Worm (Caenorhabditis elegans) whole organism, early embryonic: ENCODE results near the gene F38B7.17.

Experiments
- B0310.2 ChIP-seq: sonication (generic microtip); optimal IDR thresholded peaks from 2 replicates; lab custom pipeline; 2016; ENCODE audit warnings: mild to moderate bottlenecking, missing genetic modification characterization, missing compliant biosample characterization
- F13C5.2 ChIP-seq: sonication (generic microtip); optimal IDR thresholded peaks from 2 replicates; lab custom pipeline; 2017; ENCODE audit warnings: mild to moderate bottlenecking, missing genetic modification characterization, inconsistent platforms, missing compliant biosample characterization
- aly-1 ChIP-seq: sonication (generic microtip); optimal IDR thresholded peaks from 2 replicates; lab custom pipeline; 2016; ENCODE audit warnings: missing genetic modification characterization, missing compliant biosample characterization
- ama-1 ChIP-seq: fragments of 150-350 bp; optimal IDR thresholded peaks from 2 replicates; lab custom pipeline; 2014
- ceh-13 ChIP-seq: fragments of 200-800 bp; sonication (Bioruptor generic); optimal IDR thresholded peaks from 2 replicates; lab custom pipeline; 2018; ENCODE audit warnings: mild to moderate bottlenecking, missing genetic modification characterization, missing compliant biosample characterization
- ceh-36 ChIP-seq: sonication (generic microtip); optimal IDR thresholded peaks from 2 replicates; lab custom pipeline; 2016; ENCODE audit warnings: missing genetic modification characterization, inconsistent platforms, missing compliant biosample characterization
- ets-7 ChIP-seq: sonication (generic microtip); optimal IDR thresholded peaks from 2 replicates; lab custom pipeline; 2016; ENCODE audit warnings: missing genotype, missing genetic modification characterization, missing compliant biosample characterization
- flt-1 ChIP-seq: fragments of 200-800 bp; sonication (Bioruptor generic); IDR thresholded peaks from 2 replicates; pipeline ENCODE4 v1.3.6; 2022; ENCODE audit warnings: missing genetic modification characterization, missing compliant biosample characterization
- hmbx-1 ChIP-seq: sonication (generic microtip); optimal IDR thresholded peaks from 2 replicates; lab custom pipeline; 2016; ENCODE audit warnings: mild to moderate bottlenecking, missing genetic modification characterization, missing compliant biosample characterization
- hmg-4 ChIP-seq: fragments of 200-800 bp; sonication (Bioruptor generic); optimal IDR thresholded peaks from 2 replicates; lab custom pipeline; 2018; ENCODE audit warnings: mild to moderate bottlenecking, missing genetic modification characterization, missing compliant biosample characterization
- hnd-1 ChIP-seq: sonication (generic microtip); optimal IDR thresholded peaks from 2 replicates; lab custom pipeline; 2016; ENCODE audit warnings: missing genetic modification characterization, missing compliant biosample characterization
- pes-1 ChIP-seq: fragments of 200-800 bp; sonication (Bioruptor generic); IDR thresholded peaks from 2 replicates; pipeline ENCODE4 v1.3.6; 2022; ENCODE audit warnings: missing genetic modification reagents, missing genetic modification characterization, missing compliant biosample characterization
- scrt-1 ChIP-seq: fragments of 200-800 bp; sonication (Bioruptor generic); IDR thresholded peaks from 2 replicates; pipeline ENCODE4 v1.3.6; 2022; ENCODE audit warnings: missing genetic modification characterization, missing compliant biosample characterization
- sea-1 ChIP-seq: fragments of 200-800 bp; sonication (Bioruptor generic); conservative IDR thresholded peaks from 2 replicates; pipeline ENCODE4 v1.3.6; 2022; ENCODE audit warnings: missing genetic modification characterization, missing compliant biosample characterization
- tbx-11 ChIP-seq: fragments of 200-800 bp; sonication (Bioruptor generic); IDR thresholded peaks from 2 replicates; pipeline ENCODE4 v1.3.6; 2022; ENCODE audit warnings: missing genetic modification characterization, missing compliant biosample characterization
- tbx-37 ChIP-seq: fragments of 200-800 bp; sonication (Bioruptor generic); conservative IDR thresholded peaks from 2 replicates; pipeline ENCODE4 v1.3.6; 2022; ENCODE audit warnings: missing genetic modification reagents, missing genetic modification characterization, missing compliant biosample characterization
- tra-4 ChIP-seq: sonication (generic microtip); optimal IDR thresholded peaks from 2 replicates; lab custom pipeline; 2017; ENCODE audit warnings: missing genetic modification characterization, missing compliant biosample characterization

The F38B7.17 gene

ce11 chrV:11528633-11529327 lies 20.0 kb downstream of the F38B7.17 start:
- no peak for TF ChIP-seq aly-1
- TF ChIP-seq scrt-1: 0 out of 2 replicates have a peak, but pooled peaks have one; percentile 26
- no peak for TF ChIP-seq tbx-11

- TF ChIP-seq pes-1 (GFP tag; lab: Robert Waterston, UW) (no peak), hmg-4 (no peak), sea-1 (GFP tag; lab: Robert Waterston, UW) (no peak), aly-1 (no peak), hnd-1 (tag; lab: Kevin White, UChicago) (no peak), ama-1 (lab: Kevin White, UChicago) (no peak), hmbx-1 (tag; lab: Kevin White, UChicago) (no peak), scrt-1 (no peak), B0310.2 (no peak), ets-7 (tag; lab: Kevin White, UChicago) (no peak), ceh-36 (tag; lab: Kevin White, UChicago) (no peak)
These were observed 21.2 kb downstream of the F38B7.17 start, which contains the start of gene ccch-1 for ce11 chrV:11527531-11527930. Gene ccch-1 (plus strand): TSS chrV:11527831.

ce11 chrV:11526927-11527491 lies 21.8 kb downstream of the F38B7.17 start:
- no peak for TF ChIP-seq B0310.2
- no peak for TF ChIP-seq aly-1
- TF ChIP-seq ceh-36 (tag; lab: Kevin White, UChicago): no peak
- TF ChIP-seq hmg-4: no peak
- TF ChIP-seq ama-1 (lab: Kevin White, UChicago): no peak

- TF ChIP-seq pes-1 (GFP tag; lab: Robert Waterston, UW): no peak
- no peak for TF ChIP-seq scrt-1
- no peak for TF ChIP-seq tbx-37 (GFP tag; lab: Robert Waterston, UW)
- no peak for TF ChIP-seq ama-1 (lab: Kevin White, UChicago)
- no peak for TF ChIP-seq tra-4 (tag; lab: Kevin White, UChicago)
- TF ChIP-seq B0310.2: no peak
- no peak for TF ChIP-seq hmbx-1 (tag; lab: Kevin White, UChicago)
- no peak for TF ChIP-seq hmg-4
- no peak for TF ChIP-seq tbx-11
These were observed 23.4 kb downstream of the F38B7.17 start for ce11 chrV:11525338-11525737.

- TF ChIP-seq F13C5.2 (tag; lab: Kevin White, UChicago) (peak; percentile 83), tra-4 (tag; lab: Kevin White, UChicago) (no peak), scrt-1 (no peak), sea-1 (GFP tag; lab: Robert Waterston, UW) (0 out of 2 replicates have a peak, but pooled peaks have one; percentile 23), hmbx-1 (tag; lab: Kevin White, UChicago) (no peak), pes-1 (GFP tag; lab: Robert Waterston, UW) (no peak), flt-1 (GFP tag; lab: Robert Waterston, UW) (0 out of 2 replicates have a peak, but pooled peaks have one; percentile 23), hmg-4 (peak; percentile 27), ets-7 (tag; lab: Kevin White, UChicago) (no peak), aly-1 (no peak), tbx-11 (no peak), tbx-37 (GFP tag; lab: Robert Waterston, UW) (peak; percentile 61), ceh-36 (tag; lab: Kevin White, UChicago) (peak; percentile 40), hnd-1 (tag; lab: Kevin White, UChicago) (no peak), ceh-13 (GFP tag; lab: Kevin White, UChicago) (no peak)
These were observed 27.3 kb downstream of the F38B7.17 start, which contains the start of gene pafo-1 for ce11 chrV:11521448-11521847. Gene pafo-1 (plus strand): TSS chrV:11521703.

- TF ChIP-seq aly-1: no peak
- TF ChIP-seq B0310.2: no peak
- TF ChIP-seq tra-4 (tag; lab: Kevin White, UChicago): no peak
These were observed 28.5 kb downstream of the F38B7.17 start, which contains the start of the genes C55A6.11 and C55A6.7 for ce11 chrV:11520215-11520614. Gene C55A6.11 (plus strand): TSS chrV:11520515. Gene C55A6.7 (minus strand): TSS chrV:11520530.

ce11 chrV:11517789-11518188 lies 31.0 kb downstream of the F38B7.17 start, which contains the start of gene C55A6.4:
Gene C55A6.4 (minus strand): TSS chrV:11517889.
- TF ChIP-seq hmbx-1 (tag; lab: Kevin White, UChicago) (no peak), F13C5.2 (tag; lab: Kevin White, UChicago) (no peak), tra-4 (tag; lab: Kevin White, UChicago) (no peak), ets-7 (tag; lab: Kevin White, UChicago) (no peak), scrt-1 (no peak), flt-1 (GFP tag; lab: Robert Waterston, UW) (no peak), tbx-11 (no peak), pes-1 (GFP tag; lab: Robert Waterston, UW) (no peak), tbx-37 (GFP tag; lab: Robert Waterston, UW) (no peak), ceh-36 (tag; lab: Kevin White, UChicago) (no peak), B0310.2 (no peak), ceh-13 (GFP tag; lab: Kevin White, UChicago) (no peak), hmg-4 (no peak), aly-1 (no peak), hnd-1 (tag; lab: Kevin White, UChicago) (no peak), sea-1 (GFP tag; lab: Robert Waterston, UW) (no peak), ama-1 (lab: Kevin White, UChicago) (no peak)

ce11 chrV:11516141-11516591 lies 32.6 kb downstream of the F38B7.17 start, which contains the start of gene sdz-8:
Gene sdz-8 (minus strand): TSS chrV:11516191.
- TF ChIP-seq F13C5.2 (tag; lab: Kevin White, UChicago) (no peak), hnd-1 (tag; lab: Kevin White, UChicago) (no peak), pes-1 (GFP tag; lab: Robert Waterston, UW) (no peak), ceh-36 (tag; lab: Kevin White, UChicago) (no peak), ets-7 (tag; lab: Kevin White, UChicago) (no peak), sea-1 (GFP tag; lab: Robert Waterston, UW) (no peak), scrt-1 (no peak), hmg-4 (no peak), B0310.2 (no peak), hmbx-1 (tag; lab: Kevin White, UChicago) (no peak), aly-1 (no peak), tra-4 (tag; lab: Kevin White, UChicago) (no peak), ceh-13 (GFP tag; lab: Kevin White, UChicago) (no peak), tbx-37 (GFP tag; lab: Robert Waterston, UW) (no peak), ama-1 (lab: Kevin White, UChicago) (no peak), tbx-11 (no peak), flt-1 (GFP tag; lab: Robert Waterston, UW) (no peak)
